Fruit fly (Drosophila melanogaster): ENCODE results near the gene Cyp4s3.

- TF ChIP-seq CG3995 (GFP tag; optimal IDR thresholded peaks at IDR 0.05) = no peak
- TF ChIP-seq Mrtf (GFP tag; IDR thresholded peaks at IDR 0.05) = no peak
- TF ChIP-seq CG1233 (GFP tag; optimal IDR thresholded peaks at IDR 0.05) = no peak
- no peak for TF ChIP-seq usp (GFP tag; optimal IDR thresholded peaks at IDR 0.05)
- TF ChIP-seq dmrt11E (tag; optimal IDR thresholded peaks at IDR 0.05) = no peak
- no peak for TF ChIP-seq B-H2 (GFP tag; optimal IDR thresholded peaks at IDR 0.05)
- no peak for TF ChIP-seq CG7987 (GFP tag; optimal IDR thresholded peaks at IDR 0.05)
- no peak for TF ChIP-seq h (optimal IDR thresholded peaks at IDR 0.05)
- TF ChIP-seq fru (optimal IDR thresholded peaks at IDR 0.05) = no peak
- no peak for TF ChIP-seq hbn (GFP tag; IDR thresholded peaks at IDR 0.05; ENCODE audit: partially characterized antibody)
- no peak for TF ChIP-seq CG8944 (GFP tag; optimal IDR thresholded peaks at IDR 0.05)
Observed at dm6 chrX:15069417-15069896, 46.9 kb downstream of the Cyp4s3 start.

Measured in whole organism, embryonic.